Fruit fly (Drosophila melanogaster): ENCODE data around the gene TfIIB.

The TfIIB gene

dm6 chr2L:10437317-10437716, 6.2 kb downstream of the TfIIB start, which contains the start of gene STUB1 (continued):
- TF ChIP-seq CG6689 (GFP tag; IDR thresholded peaks at IDR 0.05), result no peak
- no peak for TF ChIP-seq CG9876 (GFP tag; optimal IDR thresholded peaks at IDR 0.05)
- no peak for TF ChIP-seq schlank (tag; optimal IDR thresholded peaks at IDR 0.05)
- no peak for TF ChIP-seq kay (GFP tag; optimal IDR thresholded peaks at IDR 0.05)
- TF ChIP-seq CG11696 (GFP tag; IDR thresholded peaks at IDR 0.05), result no peak
- TF ChIP-seq scrt (GFP tag; optimal IDR thresholded peaks at IDR 0.05), result no peak
- TF ChIP-seq CG9797 (GFP tag; optimal IDR thresholded peaks at IDR 0.05), result no peak
- TF ChIP-seq Doc3 (GFP tag; IDR thresholded peaks at IDR 0.05; ENCODE audit: partially characterized antibody), result peak; percentile 97
- TF ChIP-seq D19A (tag; optimal IDR thresholded peaks at IDR 0.05), result no peak
- TF ChIP-seq bbx (GFP tag; IDR thresholded peaks at IDR 0.05; ENCODE audit: partially characterized antibody), result peak; percentile 99
- TF ChIP-seq stc (GFP tag; IDR thresholded peaks at IDR 0.05), result no peak
- peak; percentile 93 for TF ChIP-seq ato (GFP tag; IDR thresholded peaks at IDR 0.05; ENCODE audit: partially characterized antibody)
- TF ChIP-seq CkIIα-i1 (GFP tag; IDR thresholded peaks at IDR 0.05), result no peak
- no peak for TF ChIP-seq CG8765 (GFP tag; IDR thresholded peaks at IDR 0.05)
- no peak for TF ChIP-seq CG12299 (tag; optimal IDR thresholded peaks at IDR 0.05)
- TF ChIP-seq ind (GFP tag; optimal IDR thresholded peaks at IDR 0.05), result no peak
- peak; percentile 54 for TF ChIP-seq CG2120 (GFP tag; optimal IDR thresholded peaks at IDR 0.05)
- no peak for TF ChIP-seq CG11398 (GFP tag; optimal IDR thresholded peaks at IDR 0.05)
- TF ChIP-seq gcm2 (GFP tag; optimal IDR thresholded peaks at IDR 0.05), result no peak
- TF ChIP-seq dan (GFP tag; IDR thresholded peaks at IDR 0.05), result no peak
- no peak for TF ChIP-seq CG10979 (tag; optimal IDR thresholded peaks at IDR 0.05)
- no peak for TF ChIP-seq insv (GFP tag; optimal IDR thresholded peaks at IDR 0.05)
- TF ChIP-seq CG14441 (GFP tag; IDR thresholded peaks at IDR 0.05), result no peak
- no peak for TF ChIP-seq p53 (GFP tag; optimal IDR thresholded peaks at IDR 0.05)
- TF ChIP-seq YL-1 (GFP tag; optimal IDR thresholded peaks at IDR 0.05), result peak; percentile 43
- no peak for TF ChIP-seq CG18262 (tag; optimal IDR thresholded peaks at IDR 0.05)
- TF ChIP-seq Atf-2 (GFP tag; optimal IDR thresholded peaks at IDR 0.05), result no peak
- TF ChIP-seq Sin3A (optimal IDR thresholded peaks at IDR 0.05), result peak; percentile 7
- peak; percentile 2 for TF ChIP-seq ewg (GFP tag; optimal IDR thresholded peaks at IDR 0.05)
- TF ChIP-seq HmgZ (tag; optimal IDR thresholded peaks at IDR 0.05), result peak; percentile 77
- no peak for TF ChIP-seq cad (GFP tag; optimal IDR thresholded peaks at IDR 0.05)
- no peak for TF ChIP-seq CG7372 (GFP tag; IDR thresholded peaks at IDR 0.05)
- no peak for TF ChIP-seq ken (GFP tag; IDR thresholded peaks at IDR 0.05)
- TF ChIP-seq CG13894 (tag; optimal IDR thresholded peaks at IDR 0.05), result no peak
- no peak; the same call in 1 of the 2 replicates for TF ChIP-seq CG9932 (GFP tag; IDR thresholded peaks at IDR 0.05)
- TF ChIP-seq NC2β (GFP tag; optimal IDR thresholded peaks at IDR 0.05), result no peak
- TF ChIP-seq Dip3 (GFP tag; optimal IDR thresholded peaks at IDR 0.05), result no peak
- TF ChIP-seq CG10543 (GFP tag; optimal IDR thresholded peaks at IDR 0.05), result no peak
- TF ChIP-seq CG1233 (GFP tag; optimal IDR thresholded peaks at IDR 0.05), result no peak
- TF ChIP-seq Jarid2 (GFP tag; optimal IDR thresholded peaks at IDR 0.05), result no peak
- TF ChIP-seq CG9817 (tag; optimal IDR thresholded peaks at IDR 0.05), result no peak
- TF ChIP-seq CTCF (GFP tag; optimal IDR thresholded peaks at IDR 0.05), result no peak
- peak; percentile 99 for TF ChIP-seq CG6791 (GFP tag; IDR thresholded peaks at IDR 0.05; ENCODE audit: partially characterized antibody)
- TF ChIP-seq HLH54F (GFP tag; optimal IDR thresholded peaks at IDR 0.05), result peak; percentile 13
- no peak for TF ChIP-seq trem (tag; optimal IDR thresholded peaks at IDR 0.05)
- TF ChIP-seq danr (GFP tag; IDR thresholded peaks at IDR 0.05), result no peak
- no peak for TF ChIP-seq cato (GFP tag; optimal IDR thresholded peaks at IDR 0.05; ENCODE audit: borderline replicate concordance)
- no peak for TF ChIP-seq chm (GFP tag; IDR thresholded peaks at IDR 0.05)
- TF ChIP-seq sug (tag; optimal IDR thresholded peaks at IDR 0.05), result peak; percentile 35
- no peak for TF ChIP-seq Atf6 (GFP tag; IDR thresholded peaks at IDR 0.05)
- TF ChIP-seq sr (GFP tag; IDR thresholded peaks at IDR 0.05), result no peak
- no peak for TF ChIP-seq CG10431 (GFP tag; optimal IDR thresholded peaks at IDR 0.05)
- TF ChIP-seq Abd-B (GFP tag; optimal IDR thresholded peaks at IDR 0.05), result no peak
